Fruit fly (Drosophila melanogaster) whole organism, embryonic: Measurements from ENCODE around the gene CG43448.
A peak's percentile ranks its signal among the peaks of the same experiment; 100 is the strongest.

Experiments
- ATbp ChIP-seq: fragments of 200-800 bp; sonication (Bioruptor generic); optimal IDR thresholded peaks from 2 replicates; lab custom pipeline; 2017; ENCODE audit warnings: missing biosample characterization, mild to moderate bottlenecking, missing genetic modification characterization, missing genetic modification reagents
- B-H2 ChIP-seq: fragments of 200-800 bp; sonication (Bioruptor generic); optimal IDR thresholded peaks from 2 replicates; lab custom pipeline; 2018; ENCODE audit warnings: missing biosample characterization, mild to moderate bottlenecking, missing genetic modification characterization
- CG10565 ChIP-seq: fragments of 200-800 bp; sonication (Bioruptor generic); optimal IDR thresholded peaks from 3 replicates; lab custom pipeline; 2016; ENCODE audit warnings: missing biosample characterization, mild to moderate bottlenecking, missing genetic modification characterization
- CG11085 ChIP-seq: fragments of 200-800 bp; sonication (Bioruptor generic); IDR thresholded peaks from 2 replicates; pipeline ENCODE4 v1.3.6; 2022; ENCODE audit warnings: missing biosample characterization, missing genetic modification characterization
- CG11456 ChIP-seq: fragments of 200-800 bp; sonication (Bioruptor generic); IDR thresholded peaks from 3 replicates; pipeline ENCODE4 v1.3.6; 2022; ENCODE audit warnings: missing biosample characterization, missing genetic modification characterization
- CG11696 ChIP-seq: fragments of 200-800 bp; sonication (Bioruptor generic); IDR thresholded peaks from 2 replicates; pipeline ENCODE4 v1.3.6; 2022; ENCODE audit warnings: missing biosample characterization, missing genetic modification characterization
- CG12236 ChIP-seq: fragments of 200-800 bp; sonication (Bioruptor generic); optimal IDR thresholded peaks from 2 replicates; lab custom pipeline; 2016; ENCODE audit warnings: missing biosample characterization, missing genetic modification characterization
- CG13424 ChIP-seq: fragments of 200-800 bp; sonication (Bioruptor generic); optimal IDR thresholded peaks from 2 replicates; lab custom pipeline; 2019; ENCODE audit warnings: missing biosample characterization, mild to moderate bottlenecking, missing genetic modification characterization, moderate library complexity
- CG14667 ChIP-seq: fragments of 200-800 bp; sonication (Bioruptor generic); IDR thresholded peaks from 2 replicates; pipeline ENCODE4 v1.3.6; 2022; ENCODE audit warnings: missing biosample characterization, missing genetic modification characterization
- CG1647 ChIP-seq: fragments of 200-800 bp; sonication (Bioruptor generic); optimal IDR thresholded peaks from 3 replicates; lab custom pipeline; 2016; ENCODE audit warnings: missing biosample characterization, missing genetic modification characterization
- CG16815 ChIP-seq: fragments of 200-800 bp; sonication (Bioruptor generic); optimal IDR thresholded peaks from 3 replicates; lab custom pipeline; 2017; ENCODE audit warnings: missing biosample characterization, mild to moderate bottlenecking, missing genetic modification characterization
- CG17568 ChIP-seq: fragments of 200-800 bp; sonication (Bioruptor generic); optimal IDR thresholded peaks from 2 replicates; lab custom pipeline; 2018; ENCODE audit warnings: missing biosample characterization, mild to moderate bottlenecking, missing genetic modification characterization, moderate library complexity
- CG1792 ChIP-seq: fragments of 200-800 bp; sonication (Bioruptor generic); optimal IDR thresholded peaks from 2 replicates; lab custom pipeline; 2016; ENCODE audit warnings: missing biosample characterization, missing genetic modification characterization
- CG2712 ChIP-seq: fragments of 200-800 bp; optimal IDR thresholded peaks from 3 replicates; lab custom pipeline; 2019; ENCODE audit warnings: missing biosample characterization, mild to moderate bottlenecking, missing genetic modification characterization, moderate library complexity
- CG32772 ChIP-seq: fragments of 200-800 bp; sonication (Bioruptor generic); IDR thresholded peaks from 2 replicates; pipeline ENCODE4 v1.3.6; 2022; ENCODE audit warnings: missing biosample characterization, missing genetic modification characterization
- CG3407 ChIP-seq: fragments of 200-800 bp; sonication (Bioruptor generic); optimal IDR thresholded peaks from 2 replicates; lab custom pipeline; 2018; ENCODE audit warnings: missing biosample characterization, mild to moderate bottlenecking, missing genetic modification characterization
- CG34422 ChIP-seq: fragments of 200-800 bp; sonication (Bioruptor generic); IDR thresholded peaks from 3 replicates; pipeline ENCODE4 v1.3.6; 2022; ENCODE audit warnings: missing biosample characterization, missing genetic modification characterization
- CG4404 ChIP-seq: fragments of 200-800 bp; sonication (Bioruptor generic); IDR thresholded peaks from 2 replicates; pipeline ENCODE4 v1.3.6; 2022; ENCODE audit warnings: missing biosample characterization, missing genetic modification characterization
- CG6689 ChIP-seq: fragments of 200-800 bp; sonication (Bioruptor generic); IDR thresholded peaks from 2 replicates; pipeline ENCODE4 v1.3.6; 2022; ENCODE audit warnings: missing biosample characterization, missing genetic modification characterization
- CG7271 ChIP-seq: fragments of 200-800 bp; sonication (Bioruptor generic); optimal IDR thresholded peaks from 2 replicates; lab custom pipeline; 2018; ENCODE audit warnings: missing biosample characterization, mild to moderate bottlenecking, missing genetic modification characterization, moderate library complexity
- CG8290 ChIP-seq, 3 experiments: fragments of 200-800 bp; sonication (Bioruptor generic); optimal IDR thresholded peaks; 2 replicates each; lab custom pipeline; 2016 to 2019; ENCODE audit warnings: missing biosample characterization in 3 of 3, missing genetic modification characterization in 3 of 3, mild to moderate bottlenecking in 2 of 3, moderate library complexity in 1 of 3
- CG9609 ChIP-seq: fragments of 200-800 bp; sonication (Bioruptor generic); optimal IDR thresholded peaks from 3 replicates; lab custom pipeline; 2016; ENCODE audit warnings: missing biosample characterization, missing genetic modification characterization
- CHES-1-like ChIP-seq: fragments of 200-800 bp; sonication (Bioruptor generic); optimal IDR thresholded peaks from 2 replicates; lab custom pipeline; 2016; ENCODE audit warnings: missing biosample characterization, missing genetic modification characterization
- Drgx ChIP-seq: fragments of 200-800 bp; sonication (Bioruptor generic); IDR thresholded peaks from 2 replicates; pipeline ENCODE4 v1.3.6; 2022; ENCODE audit warnings: missing biosample characterization, missing genetic modification characterization
- E2f1 ChIP-seq: fragments of 200-800 bp; sonication (Bioruptor generic); IDR thresholded peaks from 2 replicates; pipeline ENCODE4 v1.3.6; 2022; ENCODE audit warnings: missing biosample characterization, missing genetic modification characterization
- Hmr ChIP-seq: fragments of 200-800 bp; sonication (Bioruptor generic); optimal IDR thresholded peaks from 3 replicates; lab custom pipeline; 2017; ENCODE audit warnings: mild to moderate bottlenecking, missing biosample characterization, missing genetic modification reagents, missing genetic modification characterization
- Vsx1 ChIP-seq: fragments of 200-800 bp; sonication (Bioruptor generic); optimal IDR thresholded peaks from 2 replicates; lab custom pipeline; 2017; ENCODE audit warnings: missing biosample characterization, mild to moderate bottlenecking, missing genetic modification characterization, missing genetic modification reagents
- Xbp1 ChIP-seq: fragments of 200-800 bp; sonication (Bioruptor generic); optimal IDR thresholded peaks from 3 replicates; lab custom pipeline; 2016; ENCODE audit warnings: missing biosample characterization, mild to moderate bottlenecking, missing genetic modification characterization
- btn ChIP-seq: fragments of 200-800 bp; sonication (Bioruptor generic); optimal IDR thresholded peaks from 2 replicates; lab custom pipeline; 2016; ENCODE audit warnings: missing biosample characterization, missing genetic modification characterization
- danr ChIP-seq: fragments of 200-800 bp; sonication (Bioruptor generic); IDR thresholded peaks from 2 replicates; pipeline ENCODE4 v1.3.6; 2022; ENCODE audit warnings: missing biosample characterization, missing genetic modification characterization
- ems ChIP-seq: fragments of 200-800 bp; sonication (Bioruptor generic); optimal IDR thresholded peaks from 3 replicates; lab custom pipeline; 2016; ENCODE audit warnings: missing biosample characterization, missing genetic modification characterization
- exex ChIP-seq: fragments of 200-800 bp; sonication (Bioruptor generic); optimal IDR thresholded peaks from 4 replicates; lab custom pipeline; 2018; ENCODE audit warnings: missing biosample characterization, mild to moderate bottlenecking, missing genetic modification characterization, moderate library complexity
- fd64A ChIP-seq: fragments of 200-800 bp; sonication (Bioruptor generic); optimal IDR thresholded peaks from 3 replicates; lab custom pipeline; 2018; ENCODE audit warnings: missing biosample characterization, mild to moderate bottlenecking, missing genetic modification characterization
- gcm ChIP-seq: fragments of 200-800 bp; sonication (Bioruptor generic); optimal IDR thresholded peaks from 2 replicates; lab custom pipeline; 2019; ENCODE audit warnings: missing biosample characterization, mild to moderate bottlenecking, missing genetic modification characterization, moderate library complexity
- gem ChIP-seq: fragments of 200-800 bp; sonication (Bioruptor generic); optimal IDR thresholded peaks from 2 replicates; lab custom pipeline; 2019; ENCODE audit warnings: missing biosample characterization, mild to moderate bottlenecking, missing genetic modification characterization, moderate library complexity
- her ChIP-seq: fragments of 200-800 bp; sonication (Bioruptor generic); optimal IDR thresholded peaks from 2 replicates; lab custom pipeline; 2016; ENCODE audit warnings: missing biosample characterization, missing genetic modification characterization
- jing ChIP-seq: fragments of 200-800 bp; sonication (Bioruptor generic); optimal IDR thresholded peaks from 2 replicates; lab custom pipeline; 2018; ENCODE audit warnings: missing biosample characterization, mild to moderate bottlenecking, missing genetic modification characterization
- kah ChIP-seq: fragments of 200-800 bp; sonication (Bioruptor generic); optimal IDR thresholded peaks from 2 replicates; lab custom pipeline; 2018; ENCODE audit warnings: missing biosample characterization, mild to moderate bottlenecking, missing genetic modification characterization
- lov ChIP-seq, 2 experiments: fragments of 200-800 bp in 1 of 2; fragments of >200 bp in 1 of 2; sonication (Bioruptor generic) in 1 of 2; IDR thresholded peaks in 1 of 2; optimal IDR thresholded peaks in 1 of 2; 2 replicates in 1 of 2; 3 replicates in 1 of 2; pipeline versions ENCODE4 v1.3.6 to Lab custom; 2017 to 2022; ENCODE audit warnings: missing biosample characterization in 1 of 2, missing genetic modification characterization in 1 of 2
- nmo ChIP-seq: fragments of 200-800 bp; sonication (Bioruptor generic); optimal IDR thresholded peaks from 2 replicates; lab custom pipeline; 2018; ENCODE audit warnings: missing biosample characterization, mild to moderate bottlenecking, missing genetic modification characterization, moderate library complexity
- otp ChIP-seq: fragments of 200-800 bp; sonication (Bioruptor generic); IDR thresholded peaks from 3 replicates; pipeline ENCODE4, ENCODE4 v1.3.6; 2022; ENCODE audit warnings: missing biosample characterization, missing genetic modification characterization
- pros ChIP-seq: fragments of 200-800 bp; sonication (Bioruptor generic); optimal IDR thresholded peaks from 3 replicates; lab custom pipeline; 2019; ENCODE audit warnings: missing biosample characterization, mild to moderate bottlenecking, missing genetic modification characterization, moderate library complexity
- pum ChIP-seq: fragments of 200-800 bp; sonication (Bioruptor generic); optimal IDR thresholded peaks from 2 replicates; lab custom pipeline; 2016; ENCODE audit warnings: missing biosample characterization, missing genetic modification characterization
- salm ChIP-seq: fragments of 200-800 bp; sonication (Bioruptor generic); optimal IDR thresholded peaks from 2 replicates; lab custom pipeline; 2018; ENCODE audit warnings: missing biosample characterization, mild to moderate bottlenecking, missing genetic modification characterization
- sens ChIP-seq: fragments of 200-800 bp; sonication (Bioruptor generic); peaks from one replicate; lab custom pipeline; 2016; ENCODE audit warnings: missing biosample characterization, missing genetic modification characterization
- sima ChIP-seq: fragments of 200-800 bp; sonication (Bioruptor generic); optimal IDR thresholded peaks from 2 replicates; lab custom pipeline; 2016; ENCODE audit warnings: missing biosample characterization, missing genetic modification characterization
- tx ChIP-seq: fragments of 200-800 bp; sonication (Bioruptor generic); optimal IDR thresholded peaks from 2 replicates; lab custom pipeline; 2016; ENCODE audit warnings: missing biosample characterization, missing genetic modification characterization
- unpg ChIP-seq: fragments of 200-800 bp; sonication (Bioruptor generic); optimal IDR thresholded peaks from 3 replicates; lab custom pipeline; 2018; ENCODE audit warnings: missing biosample characterization, mild to moderate bottlenecking, missing genetic modification characterization, moderate library complexity
- vvl ChIP-seq: fragments of 200-800 bp; sonication (Bioruptor generic); IDR thresholded peaks from 2 replicates; pipeline ENCODE4 v1.3.6; 2022; ENCODE audit warnings: missing biosample characterization, missing genetic modification characterization
- z ChIP-seq: fragments of 200-800 bp; sonication (Bioruptor generic); IDR thresholded peaks from 3 replicates; pipeline ENCODE4 v1.3.6; 2022; ENCODE audit warnings: missing biosample characterization, missing genetic modification characterization
- zfh1 ChIP-seq: fragments of 200-800 bp; sonication (Bioruptor generic); IDR thresholded peaks from 3 replicates; pipeline ENCODE4 v1.3.6; 2022; ENCODE audit warnings: missing biosample characterization, missing genetic modification characterization

CG43448 gene

dm6 chr3R:30263708-30264107 lies 26.2 kb upstream of the CG43448 start (continued):
- no peak for TF ChIP-seq danr
- peak; percentile 70 for TF ChIP-seq CG2712 (tag; lab: Kevin White, UChicago)
- TF ChIP-seq lov (optimal IDR thresholded peaks at IDR 0.05; lab: Kevin White, UChicago) = no peak
- TF ChIP-seq lov (GFP tag; IDR thresholded peaks at IDR 0.05; lab: Robert Waterston, UW) = 0 out of 3 replicates have a peak, but pooled peaks have one; percentile 22
- no peak for TF ChIP-seq CG1647 (GFP tag; lab: Kevin White, UChicago)
- TF ChIP-seq pros (GFP tag; lab: Kevin White, UChicago) = no peak
- TF ChIP-seq Xbp1 = peak; percentile 27
- 0 out of 2 replicates have a peak, but pooled peaks have one; percentile 36 for TF ChIP-seq CG11696 (GFP tag; lab: Robert Waterston, UW)
- TF ChIP-seq CG4404 (GFP tag; lab: Robert Waterston, UW) = peak; percentile 57
- no peak for TF ChIP-seq her (GFP tag; lab: Kevin White, UChicago)
- peak; percentile 38 for TF ChIP-seq CG13424 (tag; lab: Kevin White, UChicago)
- TF ChIP-seq vvl = peak; percentile 62
- TF ChIP-seq CG14667 (GFP tag; lab: Robert Waterston, UW) = no peak
- TF ChIP-seq jing (GFP tag; lab: Kevin White, UChicago) = no peak
- peak; percentile 80 for TF ChIP-seq zfh1
- no peak for TF ChIP-seq CHES-1-like
- peak; percentile 47; the same call in 2 of the 3 replicates for TF ChIP-seq CG34422
- no peak for TF ChIP-seq kah (GFP tag; lab: Kevin White, UChicago)
- peak; percentile 54 for TF ChIP-seq CG6689 (GFP tag; lab: Robert Waterston, UW)
- no peak for TF ChIP-seq salm (tag; lab: Kevin White, UChicago)
- TF ChIP-seq gcm = peak; percentile 43
- no peak for TF ChIP-seq Vsx1 (GFP tag; lab: Kevin White, UChicago)
- 0 out of 2 replicates have a peak, but pooled peaks have one; percentile 26 for TF ChIP-seq CG32772 (GFP tag; lab: Robert Waterston, UW)

dm6 chr3R:30261838-30262237 lies 24.3 kb upstream of the CG43448 start:
- TF ChIP-seq CG11085 (GFP tag; lab: Robert Waterston, UW) (no peak), CG16815 (no peak), CG9609 (GFP tag; lab: Kevin White, UChicago) (no peak), CG1792 (GFP tag; lab: Kevin White, UChicago) (no peak), CG12236 (GFP tag; lab: Kevin White, UChicago) (no peak), btn (GFP tag; lab: Kevin White, UChicago) (no peak), otp (GFP tag; lab: Robert Waterston, UW) (no peak), unpg (peak; percentile 9), CG10565 (GFP tag; lab: Kevin White, UChicago) (no peak), tx (GFP tag; lab: Kevin White, UChicago) (no peak), sima (no peak), nmo (no peak), pum (no peak), z (GFP tag; lab: Robert Waterston, UW) (no peak), CG17568 (GFP tag; lab: Kevin White, UChicago) (no peak), B-H2 (no peak), CG8290 (GFP tag; optimal IDR thresholded peaks at IDR 0.05; lab: Kevin White, UChicago) (no peak), CG8290 (tag; optimal IDR thresholded peaks at IDR 0.05; lab: Kevin White, UChicago) (no peak), ATbp (GFP tag; lab: Kevin White, UChicago) (no peak), E2f1 (no peak), fd64A (GFP tag; lab: Kevin White, UChicago) (no peak), CG7271 (tag; lab: Kevin White, UChicago) (no peak), exex (tag; lab: Kevin White, UChicago) (no peak), gem (tag; lab: Kevin White, UChicago) (peak; percentile 32), CG11456 (GFP tag; lab: Robert Waterston, UW) (no peak), sens (GFP tag; lab: Kevin White, UChicago) (peak; percentile 73), CG3407 (GFP tag; lab: Kevin White, UChicago) (no peak), ems (GFP tag; lab: Kevin White, UChicago) (no peak), Drgx (GFP tag; lab: Robert Waterston, UW) (peak; percentile 80), Hmr (no peak)
